Fruit fly (Drosophila melanogaster) whole organism: ENCODE results near the gene indra.

ENCODE experiments used
- CG8478 ChIP-seq: fragments of >200 bp; optimal IDR thresholded peaks from 2 replicates; lab custom pipeline; 2018; ENCODE audit warnings: inconsistent platforms
- EcR ChIP-seq, 2 experiments: fragments of >200 bp; optimal IDR thresholded peaks; 2 replicates each; lab custom pipeline; 2017; ENCODE audit warnings: missing biosample characterization in 2 of 2, missing genetic modification characterization in 2 of 2, missing genetic modification reagents in 2 of 2
- pan ChIP-seq: fragments of >200 bp; optimal IDR thresholded peaks from 2 replicates; lab custom pipeline; 2017
- psq ChIP-seq: fragments of >200 bp; optimal IDR thresholded peaks from 2 replicates; lab custom pipeline; 2017
- usp ChIP-seq: fragments of >200 bp; optimal IDR thresholded peaks from 2 replicates; lab custom pipeline; 2017; ENCODE audit warnings: missing biosample characterization, missing genetic modification characterization, mixed read lengths

DNA sequence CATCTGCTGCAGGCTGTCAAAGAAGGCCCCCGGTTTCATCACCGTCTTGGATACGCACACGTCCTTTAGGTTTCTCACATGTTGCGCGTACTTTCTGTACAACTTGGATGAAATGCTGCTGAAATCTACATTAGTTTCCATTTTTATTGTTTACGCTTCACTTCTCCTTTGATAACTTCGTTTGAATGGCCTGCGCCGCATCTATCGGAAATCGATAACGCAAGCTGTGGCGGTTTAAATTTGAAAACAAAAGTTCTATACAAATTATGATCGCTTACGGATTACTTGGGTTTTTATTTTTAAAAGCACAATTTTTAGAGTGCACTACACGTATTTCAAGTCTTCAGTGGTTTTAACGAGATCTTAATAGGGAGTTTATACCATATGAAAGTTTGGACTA, 9.2 kb downstream of the indra start, which contains the start of gene msd5:
- TF ChIP-seq CG8478 = no peak
- TF ChIP-seq EcR (GFP tag; optimal IDR thresholded peaks at IDR 0.05; lab: Kevin White, UChicago) = no peak
- TF ChIP-seq psq (lab: Kevin White, UChicago) = no peak
- no peak for TF ChIP-seq pan (lab: Kevin White, UChicago)
- no peak for TF ChIP-seq usp (GFP tag; lab: Kevin White, UChicago)
